Worm (Caenorhabditis elegans) whole organism, early embryonic: ENCODE data around the gene unc-50.
"Not testable (repeated sequence)": the region's sequence is repeated elsewhere in the genome, so short reads cannot be mapped to it uniquely, and the experiment has no call there.

Source experiments
- B0310.2 ChIP-seq: sonication (generic microtip); optimal IDR thresholded peaks from 2 replicates; lab custom pipeline; 2016; ENCODE audit warnings: mild to moderate bottlenecking, missing genetic modification characterization, missing compliant biosample characterization
- F13C5.2 ChIP-seq: sonication (generic microtip); optimal IDR thresholded peaks from 2 replicates; lab custom pipeline; 2017; ENCODE audit warnings: mild to moderate bottlenecking, missing genetic modification characterization, inconsistent platforms, missing compliant biosample characterization
- aly-1 ChIP-seq: sonication (generic microtip); optimal IDR thresholded peaks from 2 replicates; lab custom pipeline; 2016; ENCODE audit warnings: missing genetic modification characterization, missing compliant biosample characterization
- ama-1 ChIP-seq: fragments of 150-350 bp; optimal IDR thresholded peaks from 2 replicates; lab custom pipeline; 2014
- ceh-13 ChIP-seq: fragments of 200-800 bp; sonication (Bioruptor generic); optimal IDR thresholded peaks from 2 replicates; lab custom pipeline; 2018; ENCODE audit warnings: mild to moderate bottlenecking, missing genetic modification characterization, missing compliant biosample characterization
- ceh-36 ChIP-seq: sonication (generic microtip); optimal IDR thresholded peaks from 2 replicates; lab custom pipeline; 2016; ENCODE audit warnings: missing genetic modification characterization, inconsistent platforms, missing compliant biosample characterization
- ets-7 ChIP-seq: sonication (generic microtip); optimal IDR thresholded peaks from 2 replicates; lab custom pipeline; 2016; ENCODE audit warnings: missing genotype, missing genetic modification characterization, missing compliant biosample characterization
- flt-1 ChIP-seq: fragments of 200-800 bp; sonication (Bioruptor generic); IDR thresholded peaks from 2 replicates; pipeline ENCODE4 v1.3.6; 2022; ENCODE audit warnings: missing genetic modification characterization, missing compliant biosample characterization
- hmbx-1 ChIP-seq: sonication (generic microtip); optimal IDR thresholded peaks from 2 replicates; lab custom pipeline; 2016; ENCODE audit warnings: mild to moderate bottlenecking, missing genetic modification characterization, missing compliant biosample characterization
- hmg-4 ChIP-seq: fragments of 200-800 bp; sonication (Bioruptor generic); optimal IDR thresholded peaks from 2 replicates; lab custom pipeline; 2018; ENCODE audit warnings: mild to moderate bottlenecking, missing genetic modification characterization, missing compliant biosample characterization
- hnd-1 ChIP-seq: sonication (generic microtip); optimal IDR thresholded peaks from 2 replicates; lab custom pipeline; 2016; ENCODE audit warnings: missing genetic modification characterization, missing compliant biosample characterization
- pes-1 ChIP-seq: fragments of 200-800 bp; sonication (Bioruptor generic); IDR thresholded peaks from 2 replicates; pipeline ENCODE4 v1.3.6; 2022; ENCODE audit warnings: missing genetic modification reagents, missing genetic modification characterization, missing compliant biosample characterization
- scrt-1 ChIP-seq: fragments of 200-800 bp; sonication (Bioruptor generic); IDR thresholded peaks from 2 replicates; pipeline ENCODE4 v1.3.6; 2022; ENCODE audit warnings: missing genetic modification characterization, missing compliant biosample characterization
- sea-1 ChIP-seq: fragments of 200-800 bp; sonication (Bioruptor generic); conservative IDR thresholded peaks from 2 replicates; pipeline ENCODE4 v1.3.6; 2022; ENCODE audit warnings: missing genetic modification characterization, missing compliant biosample characterization
- tbx-11 ChIP-seq: fragments of 200-800 bp; sonication (Bioruptor generic); IDR thresholded peaks from 2 replicates; pipeline ENCODE4 v1.3.6; 2022; ENCODE audit warnings: missing genetic modification characterization, missing compliant biosample characterization
- tbx-37 ChIP-seq: fragments of 200-800 bp; sonication (Bioruptor generic); conservative IDR thresholded peaks from 2 replicates; pipeline ENCODE4 v1.3.6; 2022; ENCODE audit warnings: missing genetic modification reagents, missing genetic modification characterization, missing compliant biosample characterization
- tra-4 ChIP-seq: sonication (generic microtip); optimal IDR thresholded peaks from 2 replicates; lab custom pipeline; 2017; ENCODE audit warnings: missing genetic modification characterization, missing compliant biosample characterization

The unc-50 gene

ce11 chrIII:10278826-10279225, 39.1 kb downstream of the unc-50 start, which contains the start of gene pad-2:
pad-2 (plus strand) TSS chrIII:10279126.
- TF ChIP-seq tbx-37, result no peak

ce11 chrIII:10271807-10272206, 46.2 kb downstream of the unc-50 start:
- TF ChIP-seq tbx-37 (no peak), ets-7 (tag; lab: Kevin White, UChicago) (no peak), ceh-13 (no peak), ceh-36 (tag; lab: Kevin White, UChicago) (no peak), F13C5.2 (tag; lab: Kevin White, UChicago) (no peak), tra-4 (tag; lab: Kevin White, UChicago) (no peak), ama-1 (no peak), pes-1 (GFP tag; lab: Robert Waterston, UW) (no peak), hmbx-1 (tag; lab: Kevin White, UChicago) (no peak), scrt-1 (GFP tag; lab: Robert Waterston, UW) (no peak)

ce11 chrIII:10270778-10271307, 47.1 kb downstream of the unc-50 start, which contains the start of gene cnk-1:
cnk-1 (plus strand) TSS chrIII:10271257.
- TF ChIP-seq F13C5.2 (tag; lab: Kevin White, UChicago) (peak; percentile 49), hmbx-1 (tag; lab: Kevin White, UChicago) (no peak), hmg-4 (peak; percentile 3), ama-1 (no peak), pes-1 (GFP tag; lab: Robert Waterston, UW) (peak; percentile 82), tbx-37 (peak; percentile 77), tbx-11 (GFP tag; lab: Robert Waterston, UW) (0 out of 2 replicates have a peak, but pooled peaks have one; percentile 34), B0310.2 (tag; lab: Kevin White, UChicago) (no peak), hnd-1 (tag; lab: Kevin White, UChicago) (no peak), aly-1 (no peak), flt-1 (GFP tag; lab: Robert Waterston, UW) (peak; percentile 55; the same call in 1 of the 2 replicates), tra-4 (tag; lab: Kevin White, UChicago) (no peak), ceh-36 (tag; lab: Kevin White, UChicago) (no peak), ets-7 (tag; lab: Kevin White, UChicago) (no peak), scrt-1 (GFP tag; lab: Robert Waterston, UW) (peak; percentile 63; the same call in 1 of the 2 replicates), ceh-13 (no peak), sea-1 (GFP tag; lab: Robert Waterston, UW) (0 out of 2 replicates have a peak, but pooled peaks have one; percentile 54)

- TF ChIP-seq pes-1 (GFP tag; lab: Robert Waterston, UW); hmbx-1 (tag; lab: Kevin White, UChicago); ceh-13: not testable (repeated sequence)
Observed at ce11 chrIII:10266824-10267223, 51.1 kb downstream of the unc-50 start, which contains the start of gene inpp-4B. inpp-4B (minus strand) TSS chrIII:10266877.
